Worm (Caenorhabditis elegans) whole organism, L1 larva: ENCODE data around the gene cdc-48.1.

Experiments
- C04F5.9 ChIP-seq: sonication (generic microtip); optimal IDR thresholded peaks from 2 replicates; lab custom pipeline; 2016; ENCODE audit warnings: missing genetic modification characterization, missing compliant biosample characterization
- C34B4.2 ChIP-seq: sonication (generic microtip); optimal IDR thresholded peaks from 2 replicates; lab custom pipeline; 2017; ENCODE audit warnings: mild to moderate bottlenecking, missing genetic modification characterization, missing compliant biosample characterization
- F16B12.6 ChIP-seq: fragments of 150-350 bp; optimal IDR thresholded peaks from 2 replicates; lab custom pipeline; 2014; ENCODE audit warnings: missing biosample characterization, missing genetic modification characterization
- blmp-1 ChIP-seq: fragments of 150-350 bp; optimal IDR thresholded peaks from 2 replicates; lab custom pipeline; 2014; ENCODE audit warnings: missing biosample characterization, missing genetic modification characterization
- ceh-82 ChIP-seq, 3 experiments: fragments of 150-350 bp in 1 of 3; sonication (generic microtip) in 2 of 3; optimal IDR thresholded peaks; 2 replicates each; lab custom pipeline; 2014 to 2017; ENCODE audit warnings: missing biosample characterization in 3 of 3, missing genetic modification characterization in 3 of 3
- ceh-88 ChIP-seq: fragments of 200-800 bp; sonication (Bioruptor generic); IDR thresholded peaks from 2 replicates; pipeline ENCODE4 v1.3.6; 2022; ENCODE audit warnings: missing genetic modification characterization, missing compliant biosample characterization
- efl-1 ChIP-seq, 4 experiments: fragments of 150-350 bp; optimal IDR thresholded peaks in 3 of 4; peaks in 1 of 4; 1 replicate in 1 of 4; 2 replicates in 3 of 4; lab custom pipeline; 2014; ENCODE audit warnings: missing biosample characterization in 2 of 4, missing genetic modification characterization in 2 of 4, missing genetic modification reagents in 2 of 4
- efl-3 ChIP-seq: fragments of 200-800 bp; sonication (Bioruptor generic); optimal IDR thresholded peaks from 2 replicates; lab custom pipeline; 2018; ENCODE audit warnings: mild to moderate bottlenecking, missing genetic modification characterization, missing compliant biosample characterization
- egl-27 ChIP-seq, 2 experiments: fragments of 150-350 bp in 1 of 2; sonication (generic microtip); optimal IDR thresholded peaks; 3 replicates each; lab custom pipeline; 2017 to 2018; ENCODE audit warnings: missing biosample characterization in 2 of 2, missing genetic modification characterization in 2 of 2, missing genetic modification reagents in 2 of 2
- elt-2 ChIP-seq: sonication (generic microtip); optimal IDR thresholded peaks from 2 replicates; lab custom pipeline; 2016; ENCODE audit warnings: missing genetic modification characterization, mild to moderate bottlenecking, inconsistent platforms, missing compliant biosample characterization, missing genetic modification reagents
- elt-3 ChIP-seq, 6 experiments: fragments of 150-350 bp in 1 of 6; sonication (generic microtip); optimal IDR thresholded peaks; 2 replicates each; lab custom pipeline; 2017 to 2018; ENCODE audit warnings: missing biosample characterization in 6 of 6, missing genetic modification characterization in 6 of 6, inconsistent platforms in 1 of 6
- ets-5 ChIP-seq: fragments of 200-800 bp; sonication (Bioruptor generic); IDR thresholded peaks from 2 replicates; pipeline ENCODE4 v1.3.6; 2022; ENCODE audit warnings: missing genetic modification characterization, missing compliant biosample characterization
- fkh-10 ChIP-seq: sonication (generic microtip); optimal IDR thresholded peaks from 2 replicates; lab custom pipeline; 2017; ENCODE audit warnings: missing biosample characterization, missing genetic modification reagents, missing genetic modification characterization
- jun-1 ChIP-seq: fragments of 150-350 bp; optimal IDR thresholded peaks from 2 replicates; lab custom pipeline; 2014; ENCODE audit warnings: missing biosample characterization, missing genetic modification reagents, missing genetic modification characterization
- lin-14 ChIP-seq: fragments of 200-800 bp; sonication (Bioruptor generic); optimal IDR thresholded peaks from 2 replicates; lab custom pipeline; 2018; ENCODE audit warnings: mild to moderate bottlenecking, missing genetic modification characterization, moderate library complexity, missing compliant biosample characterization
- lin-15B ChIP-seq: fragments of 150-350 bp; sonication (generic microtip); optimal IDR thresholded peaks from 3 replicates; lab custom pipeline; 2014; ENCODE audit warnings: missing biosample characterization, missing genetic modification characterization
- lin-35 ChIP-seq, 2 experiments: fragments of 150-350 bp; optimal IDR thresholded peaks; 2 replicates each; lab custom pipeline; 2014; ENCODE audit warnings: missing biosample characterization in 2 of 2, missing genetic modification characterization in 2 of 2, missing genetic modification reagents in 2 of 2
- lir-3 ChIP-seq: sonication (generic microtip); optimal IDR thresholded peaks from 2 replicates; lab custom pipeline; 2016; ENCODE audit warnings: mild to moderate bottlenecking, missing genetic modification characterization, moderate library complexity, missing compliant biosample characterization; ENCODE audit not compliant: poor library complexity
- mab-9 ChIP-seq: fragments of 200-800 bp; sonication (Bioruptor generic); IDR thresholded peaks from 2 replicates; pipeline ENCODE4 v1.3.6; 2022; ENCODE audit warnings: missing genetic modification reagents, missing genetic modification characterization, missing compliant biosample characterization
- mep-1 ChIP-seq: fragments of 150-350 bp; optimal IDR thresholded peaks from 2 replicates; lab custom pipeline; 2014; ENCODE audit warnings: missing biosample characterization, missing genetic modification characterization
- nhr-20 ChIP-seq: sonication (generic microtip); optimal IDR thresholded peaks from 2 replicates; lab custom pipeline; 2016; ENCODE audit warnings: mild to moderate bottlenecking, missing genetic modification characterization, missing compliant biosample characterization
- nhr-47 ChIP-seq: sonication (generic microtip); optimal IDR thresholded peaks from 2 replicates; lab custom pipeline; 2016; ENCODE audit warnings: mild to moderate bottlenecking, missing genetic modification characterization, moderate library complexity, missing compliant biosample characterization
- nhr-85 ChIP-seq: sonication (generic microtip); peaks from one replicate; lab custom pipeline; 2016; ENCODE audit warnings: missing genetic modification characterization, inconsistent platforms, missing compliant biosample characterization
- nhr-90 ChIP-seq: sonication (generic microtip); optimal IDR thresholded peaks from 2 replicates; lab custom pipeline; 2016; ENCODE audit warnings: mild to moderate bottlenecking, missing genetic modification characterization, missing compliant biosample characterization; ENCODE audit not compliant: poor library complexity
- pag-3 ChIP-seq: sonication (generic microtip); optimal IDR thresholded peaks from 2 replicates; lab custom pipeline; 2017; ENCODE audit warnings: missing genetic modification characterization, mild to moderate bottlenecking, missing compliant biosample characterization, antibody characterized with exemption, borderline replicate concordance; ENCODE audit not compliant: insufficient read depth
- rnt-1 ChIP-seq: sonication (generic microtip); optimal IDR thresholded peaks from 2 replicates; lab custom pipeline; 2016; ENCODE audit warnings: mild to moderate bottlenecking, missing genetic modification characterization, moderate library complexity, missing compliant biosample characterization
- skn-1 ChIP-seq: fragments of 150-350 bp; optimal IDR thresholded peaks from 2 replicates; lab custom pipeline; 2014; ENCODE audit warnings: missing biosample characterization, missing genetic modification characterization
- snu-23 ChIP-seq: sonication (generic microtip); optimal IDR thresholded peaks from 2 replicates; lab custom pipeline; 2016; ENCODE audit warnings: missing genetic modification characterization, missing compliant biosample characterization
- sptf-1 ChIP-seq: fragments of 150-350 bp; optimal IDR thresholded peaks from 2 replicates; lab custom pipeline; 2014; ENCODE audit warnings: missing biosample characterization, missing genetic modification characterization
- sup-37 ChIP-seq: fragments of 200-800 bp; sonication (Bioruptor generic); optimal IDR thresholded peaks from 2 replicates; lab custom pipeline; 2018; ENCODE audit warnings: mild to moderate bottlenecking, missing genetic modification characterization, missing compliant biosample characterization
- swsn-7 ChIP-seq: sonication (generic microtip); optimal IDR thresholded peaks from 2 replicates; lab custom pipeline; 2016; ENCODE audit warnings: missing genetic modification characterization, missing compliant biosample characterization
- unc-30 ChIP-seq: sonication (generic microtip); optimal IDR thresholded peaks from 2 replicates; lab custom pipeline; 2017; ENCODE audit warnings: missing biosample characterization, missing genetic modification characterization
- unc-62 ChIP-seq: fragments of 150-350 bp; optimal IDR thresholded peaks from 2 replicates; lab custom pipeline; 2014; ENCODE audit warnings: missing biosample characterization, missing genetic modification reagents, missing genetic modification characterization
- xbp-1 ChIP-seq: sonication (generic microtip); optimal IDR thresholded peaks from 2 replicates; lab custom pipeline; 2016; ENCODE audit warnings: missing genetic modification characterization, missing compliant biosample characterization
- zip-4 ChIP-seq: fragments of 200-800 bp; sonication (Bioruptor generic); optimal IDR thresholded peaks from 2 replicates; lab custom pipeline; 2018; ENCODE audit warnings: mild to moderate bottlenecking, missing genetic modification characterization, moderate library complexity, missing compliant biosample characterization
- ztf-11 ChIP-seq, 2 experiments: sonication (generic microtip); optimal IDR thresholded peaks; 2 replicates each; lab custom pipeline; 2016 to 2017; ENCODE audit warnings: missing genetic modification characterization in 2 of 2, missing biosample characterization in 1 of 2, missing compliant biosample characterization in 1 of 2

The cdc-48.1 gene

ce11 chrII:10537571-10537970 lies 25.6 kb downstream of the cdc-48.1 start, which contains the start of gene R166.2:
R166.2 (minus strand) TSS chrII:10537671.
- TF ChIP-seq rnt-1 = no peak
- TF ChIP-seq lin-35 (GFP tag; optimal IDR thresholded peaks at IDR 0.05; lab: Kevin White, UChicago) = no peak
- TF ChIP-seq C34B4.2 (tag; lab: Kevin White, UChicago) = no peak
- TF ChIP-seq sup-37 (GFP tag; lab: Kevin White, UChicago) = no peak
- TF ChIP-seq nhr-20 (tag; lab: Kevin White, UChicago) = no peak
- TF ChIP-seq unc-30 = no peak

DNA sequence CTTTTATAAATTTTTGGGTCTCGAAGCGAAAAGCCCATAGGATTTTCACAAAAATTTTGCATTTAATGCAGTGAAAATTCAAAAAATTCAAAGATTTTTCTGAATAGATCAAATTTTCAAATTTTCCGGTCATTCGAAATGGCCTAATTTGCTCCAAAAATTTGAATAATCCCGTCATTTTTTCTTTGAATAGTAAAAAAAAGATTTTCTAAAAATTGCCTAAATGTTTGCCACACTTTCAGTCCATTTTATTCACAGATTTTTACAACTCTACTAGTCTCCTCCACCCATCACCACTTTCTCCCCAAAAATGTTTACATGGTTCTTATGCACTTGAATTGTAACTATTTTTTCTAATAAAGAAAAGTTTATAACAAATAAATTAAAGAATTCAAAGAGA lies 29.2 kb downstream of the cdc-48.1 start:
- TF ChIP-seq mab-9 (GFP tag; lab: Robert Waterston, UW) = no peak
- TF ChIP-seq nhr-85 (tag; lab: Kevin White, UChicago) = peak; percentile 34

DNA sequence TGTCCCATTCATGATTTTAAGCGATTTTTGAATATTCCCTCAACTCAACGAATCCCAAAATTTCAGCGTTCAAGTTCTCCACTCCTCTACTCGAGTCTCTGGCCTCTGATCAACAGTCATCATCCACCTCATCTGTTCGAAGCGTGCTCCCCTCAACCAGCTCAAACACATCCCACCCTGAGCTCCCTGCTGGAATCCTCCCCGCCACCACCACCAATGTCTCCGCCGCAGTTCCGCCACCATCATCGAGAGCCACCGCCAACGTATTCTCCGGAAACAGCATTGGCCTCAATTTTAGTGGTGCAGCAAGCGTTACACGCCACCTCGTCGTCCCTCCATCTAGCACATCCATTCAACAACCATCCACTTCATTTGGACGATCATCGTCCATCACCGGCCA lies 31.6 kb downstream of the cdc-48.1 start:
- no peak for TF ChIP-seq xbp-1
- no peak for TF ChIP-seq jun-1 (tag; lab: Kevin White, UChicago)
- TF ChIP-seq ceh-88 (GFP tag; lab: Robert Waterston, UW) = no peak
- TF ChIP-seq ceh-82 (tag; optimal IDR thresholded peaks at IDR 0.05; lab: Kevin White, UChicago) = no peak
- no peak for TF ChIP-seq fkh-10 (GFP tag; lab: Kevin White, UChicago)
- TF ChIP-seq C04F5.9 = no peak
- TF ChIP-seq F16B12.6 (tag; lab: Kevin White, UChicago) = no peak
- no peak for TF ChIP-seq unc-30
- no peak for TF ChIP-seq unc-62 (GFP tag; lab: Kevin White, UChicago)
- no peak for TF ChIP-seq ztf-11 (tag; optimal IDR thresholded peaks at IDR 0.05; lab: Kevin White, UChicago)
- TF ChIP-seq sptf-1 (tag; lab: Kevin White, UChicago) = no peak
- TF ChIP-seq pag-3 = no peak

- TF ChIP-seq lin-15B (tag; lab: Kevin White, UChicago) (no peak), efl-3 (no peak), xbp-1 (no peak), ets-5 (GFP tag; lab: Robert Waterston, UW) (no peak)
These were observed 32.3 kb downstream of the cdc-48.1 start for ce11 chrII:10530907-10531306.

DNA sequence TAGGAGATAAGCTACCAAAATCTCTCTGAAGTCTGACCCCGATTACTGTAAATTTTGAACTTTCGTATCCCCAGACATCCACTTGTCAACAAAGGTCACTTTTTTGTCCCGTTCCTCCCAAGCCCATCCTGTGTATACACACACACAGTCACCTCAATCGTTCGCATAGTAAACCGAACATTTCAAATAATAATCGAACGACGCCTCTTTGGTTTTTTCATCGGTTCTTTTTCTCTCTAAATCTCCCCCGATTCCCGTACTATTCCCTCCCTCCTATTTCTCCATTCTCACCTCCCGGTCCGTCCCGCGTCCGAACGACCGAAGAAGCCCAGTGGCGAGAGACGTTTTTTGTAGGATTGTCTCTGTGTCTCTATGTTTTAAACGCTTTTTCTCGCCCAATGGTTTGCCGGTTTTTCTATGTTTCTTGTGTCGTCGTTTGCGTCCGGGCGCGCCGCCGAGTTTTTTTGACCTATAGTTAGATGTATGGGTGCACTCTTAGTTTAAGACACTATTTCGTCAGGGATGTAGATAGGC lies 33.9 kb downstream of the cdc-48.1 start:
- TF ChIP-seq lin-14 (GFP tag; lab: Kevin White, UChicago) = peak; percentile 12
- no peak for TF ChIP-seq ceh-88 (GFP tag; lab: Robert Waterston, UW)
- TF ChIP-seq blmp-1 = peak; percentile 31
- TF ChIP-seq jun-1 (tag; lab: Kevin White, UChicago) = no peak
- no peak for TF ChIP-seq mab-9 (GFP tag; lab: Robert Waterston, UW)

DNA sequence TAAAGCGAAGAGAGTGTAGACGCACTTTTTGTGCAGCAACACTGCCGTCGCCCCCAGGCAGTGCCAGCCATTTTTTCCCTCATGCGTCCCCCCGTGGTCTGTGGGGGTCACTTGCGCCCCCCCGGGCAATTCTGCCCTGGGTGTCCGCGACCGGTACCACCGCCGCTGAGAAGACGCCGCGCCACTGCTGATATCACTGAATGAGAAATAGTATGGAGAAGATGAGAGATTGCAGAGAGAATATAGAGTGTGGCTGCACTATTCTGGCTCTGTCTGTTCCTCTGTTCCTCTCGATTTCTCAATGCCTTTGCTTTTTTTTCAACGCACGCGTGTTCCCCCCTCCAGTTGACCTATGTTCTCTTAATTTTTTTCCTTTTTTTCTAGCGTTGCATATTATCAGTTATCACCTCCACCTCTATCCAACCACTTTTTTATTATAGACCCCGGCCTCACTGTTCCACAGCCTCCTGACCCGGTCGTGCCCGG lies 35.5 kb downstream of the cdc-48.1 start, which contains the start of gene mab-10:
TSS of gene mab-10 (plus strand) at position 436 of the 486 bp plus-strand sequence.
- TF ChIP-seq mab-9 (GFP tag; lab: Robert Waterston, UW) (no peak), lin-14 (GFP tag; lab: Kevin White, UChicago) (peak; percentile 57), nhr-47 (tag; lab: Kevin White, UChicago) (no peak), rnt-1 (peak; percentile 0), ztf-11 (tag; optimal IDR thresholded peaks at IDR 0.05; lab: Kevin White, UChicago) (no peak), elt-2 (tag; lab: Kevin White, UChicago) (no peak), zip-4 (no peak)

- TF ChIP-seq skn-1 (tag; lab: Kevin White, UChicago) = peak; percentile 6
- peak in 1 of 2 experiments; percentile 10 for TF ChIP-seq efl-1 (optimal IDR thresholded peaks at IDR 0.05; lab: Kevin White, UChicago)
- peak in 1 of 2 experiments; percentile 88 for TF ChIP-seq efl-1 (GFP tag; optimal IDR thresholded peaks at IDR 0.05 in 1 of 2; lab: Kevin White, UChicago)
- TF ChIP-seq egl-27 (tag; optimal IDR thresholded peaks at IDR 0.05; lab: Kevin White, UChicago) = no peak
- TF ChIP-seq blmp-1 = peak; percentile 60
- peak; percentile 76 for TF ChIP-seq lin-14 (GFP tag; lab: Kevin White, UChicago)
- TF ChIP-seq mep-1 (tag; lab: Kevin White, UChicago) = peak; percentile 43
- TF ChIP-seq snu-23 (GFP tag; lab: Kevin White, UChicago) = peak; percentile 61
- TF ChIP-seq lin-35 (GFP tag; optimal IDR thresholded peaks at IDR 0.05; lab: Kevin White, UChicago) = peak in 1 of 2 experiments; percentile 21
- TF ChIP-seq nhr-90 (tag; lab: Kevin White, UChicago) = peak; percentile 3
- no peak for TF ChIP-seq unc-30
- TF ChIP-seq swsn-7 = no peak
- peak; percentile 51 for TF ChIP-seq nhr-20 (tag; lab: Kevin White, UChicago)
- no peak for TF ChIP-seq xbp-1
- no peak for TF ChIP-seq fkh-10 (GFP tag; lab: Kevin White, UChicago)
- peak in 3 of 6 experiments; percentile 18 to 49 (median 36) for TF ChIP-seq elt-3 (tag; optimal IDR thresholded peaks at IDR 0.05; lab: Kevin White, UChicago)
- TF ChIP-seq nhr-85 (tag; lab: Kevin White, UChicago) = peak; percentile 87
- no peak for TF ChIP-seq lir-3
These were observed 38.1 kb downstream of the cdc-48.1 start for ce11 chrII:10525134-10525533.
